Fruit fly (Drosophila melanogaster) S2 (cell line): ENCODE results near the gene CAH2.
A peak's percentile ranks its signal among the peaks of the same experiment; 100 is the strongest.

Experiments
- CG8478 ChIP-seq: fragments of >200 bp; optimal IDR thresholded peaks from 2 replicates; lab custom pipeline; 2018
- CTCF ChIP-seq, 2 experiments: fragments of >200 bp; optimal IDR thresholded peaks; 2 replicates each; lab custom pipeline; 2018

The CAH2 gene

dm6 chr3L:12177301-12177700 is at the start of gene CAH2:
CAH2 (plus strand) TSS chr3L:12177601.
- TF ChIP-seq CTCF (optimal IDR thresholded peaks at IDR 0.05; lab: Kevin White, UChicago) (no peak), CG8478 (no peak)

- no peak for TF ChIP-seq CG8478
- TF ChIP-seq CTCF (optimal IDR thresholded peaks at IDR 0.05; lab: Kevin White, UChicago) = no peak
Observed at dm6 chr3L:12129111-12129510, 48.3 kb upstream of the CAH2 start, which contains the start of gene Lsp2. Lsp2 (plus strand) TSS chr3L:12129393.

dm6 chr3L:12131918-12132317 is 45.5 kb upstream of the CAH2 start, which contains the start of gene DEF8:
DEF8 (plus strand) TSS chr3L:12132146.
- TF ChIP-seq CTCF (optimal IDR thresholded peaks at IDR 0.05; lab: Kevin White, UChicago) = peak in 1 of 2 experiments; percentile 7
- no peak for TF ChIP-seq CG8478

- no peak for TF ChIP-seq CTCF (optimal IDR thresholded peaks at IDR 0.05; lab: Kevin White, UChicago)
- no peak for TF ChIP-seq CG8478
Observed at dm6 chr3L:12136630-12137029, 40.8 kb upstream of the CAH2 start, which contains the start of the genes CG5645 and Atg12. CG5645 (minus strand) TSS chr3L:12136706. Atg12 (plus strand) TSS chr3L:12136967.

- TF ChIP-seq CG8478 (no peak), CTCF (optimal IDR thresholded peaks at IDR 0.05; lab: Kevin White, UChicago) (no peak)
Observed at dm6 chr3L:12138113-12138899, 39.1 kb upstream of the CAH2 start, which contains the start of the genes ND-SGDH and RhoGAP68F. ND-SGDH (minus strand) TSS chr3L:12138584. RhoGAP68F (plus strand) TSS chr3L:12138868.

dm6 chr3L:12139232-12139698 is 38.1 kb upstream of the CAH2 start:
- no peak for TF ChIP-seq CTCF (optimal IDR thresholded peaks at IDR 0.05; lab: Kevin White, UChicago)
- no peak for TF ChIP-seq CG8478

- TF ChIP-seq CG8478 (no peak), CTCF (optimal IDR thresholded peaks at IDR 0.05; lab: Kevin White, UChicago) (no peak)
Observed at dm6 chr3L:12145709-12146694, 31.4 kb upstream of the CAH2 start, which contains the start of the genes eIF3l and Nrx-IV. eIF3l (minus strand) TSS chr3L:12146097. Nrx-IV (plus strand) TSS chr3L:12146519.

- TF ChIP-seq CTCF (optimal IDR thresholded peaks at IDR 0.05; lab: Kevin White, UChicago) (no peak), CG8478 (no peak)
Observed at dm6 chr3L:12146970-12147369, 30.4 kb upstream of the CAH2 start.

dm6 chr3L:12149024-12149423 is 28.4 kb upstream of the CAH2 start, which contains the start of gene CG32099:
CG32099 (plus strand) TSS chr3L:12149273.
- TF ChIP-seq CTCF (optimal IDR thresholded peaks at IDR 0.05; lab: Kevin White, UChicago) (no peak), CG8478 (no peak)

- TF ChIP-seq CTCF (optimal IDR thresholded peaks at IDR 0.05; lab: Kevin White, UChicago) (no peak), CG8478 (no peak)
Observed at dm6 chr3L:12162156-12162682, 15.2 kb upstream of the CAH2 start.

dm6 chr3L:12163082-12163481 is 14.3 kb upstream of the CAH2 start:
- no peak for TF ChIP-seq CG8478
- no peak for TF ChIP-seq CTCF (optimal IDR thresholded peaks at IDR 0.05; lab: Kevin White, UChicago)

dm6 chr3L:12163693-12164092 is 13.7 kb upstream of the CAH2 start, which contains the start of gene CG9760:
CG9760 (minus strand) TSS chr3L:12163735.
- no peak for TF ChIP-seq CTCF (optimal IDR thresholded peaks at IDR 0.05; lab: Kevin White, UChicago)

dm6 chr3L:12175382-12175781 is 2.0 kb upstream of the CAH2 start, which contains the start of gene Rh7:
Rh7 (minus strand) TSS chr3L:12175482.
- TF ChIP-seq CTCF (optimal IDR thresholded peaks at IDR 0.05; lab: Kevin White, UChicago) (no peak), CG8478 (no peak)

dm6 chr3L:12178847-12179437 is 1.5 kb downstream of the CAH2 start:
- TF ChIP-seq CG8478 (no peak), CTCF (optimal IDR thresholded peaks at IDR 0.05; lab: Kevin White, UChicago) (no peak)
